In the genomic region with DNA sequence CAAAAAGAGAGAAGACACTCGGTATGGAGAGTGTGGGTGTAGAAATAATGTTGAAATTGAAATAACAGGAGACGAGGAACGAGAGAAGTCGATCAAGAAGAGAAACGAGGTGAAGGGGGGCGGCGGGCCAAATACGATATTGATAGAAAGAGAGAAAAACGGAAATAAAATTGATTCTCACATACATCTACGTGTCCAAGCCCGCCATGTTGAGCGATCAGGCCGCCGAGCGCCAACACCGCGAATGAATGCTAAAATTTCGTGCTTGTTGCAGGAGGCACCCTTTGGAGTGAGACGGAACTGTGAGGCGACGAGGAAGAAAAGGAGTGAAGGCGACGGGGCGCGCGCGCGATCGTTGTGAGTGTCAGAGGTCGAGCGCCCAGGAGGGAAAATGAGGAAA, we compare ENCODE assay signal across 7 worm cellular contexts.
TF ChIP-seq lines count a peak whose summit lies in the region.

Gene F46H5.7 (minus strand): TSS at position 106 of the 400 bp plus-strand sequence.

TF ChIP-seq in whole organism, L1 larva, 84 proteins besides CTCF, POLR2A, EP300 and RAD21:
- TF ChIP-seq lin-14 (GFP tag; optimal IDR thresholded peaks at IDR 0.05; lab: Kevin White, UChicago) (peak; percentile 54), snu-23 (GFP tag; optimal IDR thresholded peaks at IDR 0.05; lab: Kevin White, UChicago) (peak; percentile 15), blmp-1 (tag; optimal IDR thresholded peaks at IDR 0.05; lab: Kevin White, UChicago) (peak; percentile 47), nhr-85 (tag; lab: Kevin White, UChicago) (peak; percentile 73), elt-3 (tag; optimal IDR thresholded peaks at IDR 0.05; lab: Kevin White, UChicago) (peak in 1 of 6 experiments; percentile 15), mdl-1 (tag; optimal IDR thresholded peaks at IDR 0.05; lab: Kevin White, UChicago) (no peak), nhr-11 (tag; optimal IDR thresholded peaks at IDR 0.05; lab: Kevin White, UChicago) (no peak)

TF ChIP-seq in whole organism, L2 larva, 48 proteins besides CTCF, POLR2A, EP300 and RAD21:
- TF ChIP-seq skn-1 (tag; optimal IDR thresholded peaks at IDR 0.05; lab: Kevin White, UChicago) (no peak), ztf-4 (tag; optimal IDR thresholded peaks at IDR 0.05; lab: Kevin White, UChicago) (no peak), ceh-16 (tag; optimal IDR thresholded peaks at IDR 0.05; lab: Kevin White, UChicago) (no peak), lin-11 (tag; optimal IDR thresholded peaks at IDR 0.05; lab: Kevin White, UChicago) (no peak), snpc-4 (tag; optimal IDR thresholded peaks at IDR 0.05; lab: Kevin White, UChicago) (no peak), zag-1 (tag; optimal IDR thresholded peaks at IDR 0.05; lab: Kevin White, UChicago) (no peak), nhr-237 (tag; optimal IDR thresholded peaks at IDR 0.05; lab: Kevin White, UChicago) (no peak), blmp-1 (tag; optimal IDR thresholded peaks at IDR 0.05; lab: Kevin White, UChicago; ENCODE audit: insufficient read depth) (no peak), sma-3 (GFP tag; optimal IDR thresholded peaks at IDR 0.05; lab: Kevin White, UChicago) (peak; percentile 3), lin-39 (tag; optimal IDR thresholded peaks at IDR 0.05; lab: Kevin White, UChicago) (no peak), sma-9 (GFP tag; optimal IDR thresholded peaks at IDR 0.05; lab: Kevin White, UChicago) (peak; percentile 26), sma-9 (tag; optimal IDR thresholded peaks at IDR 0.05; lab: Kevin White, UChicago) (no peak)
TF ChIP-seq in whole organism, L2 larva: peak in this region for 2.

TF ChIP-seq in whole organism, L3 larva, 47 proteins besides CTCF, POLR2A, EP300 and RAD21:
- TF ChIP-seq pqm-1 (tag; optimal IDR thresholded peaks at IDR 0.05; lab: Kevin White, UChicago) (peak; percentile 24), R02D3.7 (tag; optimal IDR thresholded peaks at IDR 0.05; lab: Kevin White, UChicago) (no peak), nhr-76 (tag; optimal IDR thresholded peaks at IDR 0.05; lab: Kevin White, UChicago) (no peak), tbx-2 (tag; optimal IDR thresholded peaks at IDR 0.05; lab: Kevin White, UChicago) (no peak), elt-2 (tag; optimal IDR thresholded peaks at IDR 0.05; lab: Kevin White, UChicago) (peak; percentile 63)

TF ChIP-seq in whole organism, L4 larva, 104 proteins besides CTCF, POLR2A, EP300 and RAD21 (continues in another document):
- TF ChIP-seq zfp-3 (GFP tag; conservative IDR thresholded peaks at IDR 0.05; lab: Robert Waterston, UW) (no peak), mes-2 (tag; optimal IDR thresholded peaks at IDR 0.05; lab: Kevin White, UChicago; ENCODE audit: poor library complexity, severe bottlenecking) (no peak), ztf-11 (tag; optimal IDR thresholded peaks at IDR 0.05; lab: Kevin White, UChicago) (no peak), snpc-1.2 (GFP tag; IDR thresholded peaks at IDR 0.05; lab: Robert Waterston, UW) (no peak), mep-1 (tag; optimal IDR thresholded peaks at IDR 0.05; lab: Kevin White, UChicago) (no peak), daf-16 (GFP tag; optimal IDR thresholded peaks at IDR 0.05; lab: Kevin White, UChicago) (no peak), daf-16 (tag; optimal IDR thresholded peaks at IDR 0.05; lab: Kevin White, UChicago) (peak; percentile 36), rbr-2 (tag; optimal IDR thresholded peaks at IDR 0.05; lab: Kevin White, UChicago) (no peak), spr-1 (tag; optimal IDR thresholded peaks at IDR 0.05; lab: Kevin White, UChicago) (no peak), nhr-48 (tag; optimal IDR thresholded peaks at IDR 0.05; lab: Kevin White, UChicago) (peak; percentile 12), nhr-41 (GFP tag; IDR thresholded peaks at IDR 0.05; lab: Robert Waterston, UW) (no peak; the same call in 1 of the 2 replicates), nhr-25 (tag; optimal IDR thresholded peaks at IDR 0.05; lab: Kevin White, UChicago; ENCODE audit: borderline replicate concordance, insufficient read depth) (peak; percentile 31), D1046.2 (GFP tag; IDR thresholded peaks at IDR 0.05; lab: Robert Waterston, UW) (no peak), daf-8 (GFP tag; IDR thresholded peaks at IDR 0.05; lab: Robert Waterston, UW) (no peak), lin-1 (GFP tag; IDR thresholded peaks at IDR 0.05; lab: Robert Waterston, UW) (no peak), aha-1 (tag; lab: Kevin White, UChicago) (no peak)

TF ChIP-seq in whole organism, late embryonic, 69 proteins besides CTCF, POLR2A, EP300 and RAD21:
- no peak for TF ChIP-seq pros-1 (tag; optimal IDR thresholded peaks at IDR 0.05; lab: Kevin White, UChicago)
- TF ChIP-seq unc-3 (GFP tag; conservative IDR thresholded peaks at IDR 0.05; lab: Robert Waterston, UW) = no peak
- TF ChIP-seq unc-3 (tag; optimal IDR thresholded peaks at IDR 0.05; lab: Kevin White, UChicago) = no peak
- TF ChIP-seq tbx-2 (tag; optimal IDR thresholded peaks at IDR 0.05; lab: Kevin White, UChicago) = peak; percentile 25

TF ChIP-seq in whole organism, mixed stage, embryonic, 35 proteins besides CTCF, POLR2A, EP300 and RAD21:
- TF ChIP-seq unc-62 (GFP tag; optimal IDR thresholded peaks at IDR 0.05; lab: Kevin White, UChicago) (no peak), mep-1 (tag; optimal IDR thresholded peaks at IDR 0.05; lab: Kevin White, UChicago) (no peak), ceh-83 (GFP tag; optimal IDR thresholded peaks at IDR 0.05; lab: Kevin White, UChicago) (peak; percentile 37), lin-32 (GFP tag; optimal IDR thresholded peaks at IDR 0.05; lab: Kevin White, UChicago) (no peak)

TF ChIP-seq in whole organism, young adult, 124 proteins besides CTCF, POLR2A, EP300 and RAD21 (continues in another document):
- TF ChIP-seq F55B11.4 (tag; optimal IDR thresholded peaks at IDR 0.05; lab: Kevin White, UChicago; ENCODE audit: borderline replicate concordance, insufficient read depth) (no peak), nhr-90 (tag; optimal IDR thresholded peaks at IDR 0.05; lab: Kevin White, UChicago) (no peak), hrde-1 (tag; optimal IDR thresholded peaks at IDR 0.05; lab: Kevin White, UChicago; ENCODE audit: borderline replicate concordance) (no peak), sdz-38 (tag; optimal IDR thresholded peaks at IDR 0.05; lab: Kevin White, UChicago) (no peak), ceh-100 (GFP tag; IDR thresholded peaks at IDR 0.05; lab: Robert Waterston, UW) (no peak), let-607 (tag; optimal IDR thresholded peaks at IDR 0.05; lab: Kevin White, UChicago) (peak; percentile 25 to 31), ztf-26 (tag; optimal IDR thresholded peaks at IDR 0.05; lab: Kevin White, UChicago) (no peak), B0019.2 (GFP tag; conservative IDR thresholded peaks at IDR 0.05; lab: Robert Waterston, UW) (0 out of 2 replicates have a peak, but pooled peaks have one; percentile 2), madf-3 (GFP tag; IDR thresholded peaks at IDR 0.05; lab: Robert Waterston, UW) (no peak), ztf-6 (GFP tag; IDR thresholded peaks at IDR 0.05; lab: Robert Waterston, UW) (no peak), tbp1 (GFP tag; optimal IDR thresholded peaks at IDR 0.05; lab: Kevin White, UChicago) (no peak), die-1 (tag; optimal IDR thresholded peaks at IDR 0.05; lab: Kevin White, UChicago) (no peak), nfya-2 (GFP tag; IDR thresholded peaks at IDR 0.05; lab: Robert Waterston, UW) (no peak), snpc-1.3 (tag; optimal IDR thresholded peaks at IDR 0.05; lab: Kevin White, UChicago; ENCODE audit: insufficient read depth) (no peak), gei-17 (GFP tag; optimal IDR thresholded peaks at IDR 0.05; lab: Kevin White, UChicago) (no peak), madf-8 (GFP tag; conservative IDR thresholded peaks at IDR 0.05; lab: Robert Waterston, UW) (no peak), attf-3 (GFP tag; conservative IDR thresholded peaks at IDR 0.05; lab: Robert Waterston, UW) (no peak), nfya-1 (tag; optimal IDR thresholded peaks at IDR 0.05; lab: Kevin White, UChicago; ENCODE audit: borderline replicate concordance, insufficient read depth) (no peak), nhr-80 (tag; optimal IDR thresholded peaks at IDR 0.05; lab: Kevin White, UChicago) (peak; percentile 82), dox-1 (GFP tag; IDR thresholded peaks at IDR 0.05; lab: Robert Waterston, UW) (peak; percentile 49; the same call in 1 of the 2 replicates), fkh-3 (tag; optimal IDR thresholded peaks at IDR 0.05; lab: Kevin White, UChicago) (no peak), Y67H2A.10 (GFP tag; conservative IDR thresholded peaks at IDR 0.05; lab: Robert Waterston, UW) (no peak), ceh-40 (GFP tag; IDR thresholded peaks at IDR 0.05; lab: Robert Waterston, UW) (no peak), T07F8.4 (tag; optimal IDR thresholded peaks at IDR 0.05; lab: Kevin White, UChicago) (no peak), egl-18 (GFP tag; IDR thresholded peaks at IDR 0.05; lab: Robert Waterston, UW) (no peak), F10E7.11 (tag; optimal IDR thresholded peaks at IDR 0.05; lab: Kevin White, UChicago) (no peak), lin-26 (GFP tag; IDR thresholded peaks at IDR 0.05; lab: Robert Waterston, UW) (no peak), cebp-1 (GFP tag; IDR thresholded peaks at IDR 0.05; lab: Robert Waterston, UW) (no peak), cebp-1 (tag; optimal IDR thresholded peaks at IDR 0.05; lab: Kevin White, UChicago) (peak; percentile 44), atf-7 (tag; optimal IDR thresholded peaks at IDR 0.05; lab: Kevin White, UChicago) (no peak), Y95B8A.8 (GFP tag; IDR thresholded peaks at IDR 0.05; lab: Robert Waterston, UW) (no peak), attf-6 (GFP tag; IDR thresholded peaks at IDR 0.05; lab: Robert Waterston, UW) (no peak), ztf-22 (GFP tag; optimal IDR thresholded peaks at IDR 0.05; lab: Kevin White, UChicago) (no peak), F52B5.7 (tag; optimal IDR thresholded peaks at IDR 0.05; lab: Kevin White, UChicago) (no peak), C17E4.6 (GFP tag; IDR thresholded peaks at IDR 0.05; lab: Robert Waterston, UW) (no peak), zfh-2 (GFP tag; conservative IDR thresholded peaks at IDR 0.05; lab: Robert Waterston, UW) (peak; percentile 92), ztf-28 (GFP tag; IDR thresholded peaks at IDR 0.05; lab: Robert Waterston, UW) (no peak), dpff-1 (tag; optimal IDR thresholded peaks at IDR 0.05; lab: Kevin White, UChicago) (no peak), efl-1 (GFP tag; optimal IDR thresholded peaks at IDR 0.05; lab: Kevin White, UChicago) (no peak), ceh-79 (tag; optimal IDR thresholded peaks at IDR 0.05; lab: Kevin White, UChicago) (no peak), lin-40 (tag; optimal IDR thresholded peaks at IDR 0.05; lab: Kevin White, UChicago) (no peak), pbrm-1 (GFP tag; IDR thresholded peaks at IDR 0.05; lab: Robert Waterston, UW) (no peak), pha-4 (tag; optimal IDR thresholded peaks at IDR 0.05; lab: Kevin White, UChicago) (no peak), ekl-4 (GFP tag; IDR thresholded peaks at IDR 0.05; lab: Robert Waterston, UW) (no peak), F22D6.2 (tag; optimal IDR thresholded peaks at IDR 0.05; lab: Kevin White, UChicago) (no peak)
